Worm (Caenorhabditis elegans) whole organism, L1 larva: Measurements from ENCODE around the gene tric-1B.2.

Experiments
- C16A3.4 ChIP-seq: fragments of 150-350 bp; optimal IDR thresholded peaks from 2 replicates; lab custom pipeline; 2014; ENCODE audit warnings: missing biosample characterization, missing genetic modification characterization
- F16B12.6 ChIP-seq: fragments of 150-350 bp; optimal IDR thresholded peaks from 2 replicates; lab custom pipeline; 2014; ENCODE audit warnings: missing biosample characterization, missing genetic modification characterization
- aha-1 ChIP-seq: fragments of 150-350 bp; optimal IDR thresholded peaks from 2 replicates; lab custom pipeline; 2014; ENCODE audit warnings: missing biosample characterization, missing genetic modification characterization
- alr-1 ChIP-seq: fragments of 200-800 bp; sonication (Bioruptor generic); optimal IDR thresholded peaks from 2 replicates; lab custom pipeline; 2018; ENCODE audit warnings: borderline replicate concordance, mild to moderate bottlenecking, missing genetic modification characterization, missing compliant biosample characterization
- blmp-1 ChIP-seq: fragments of 150-350 bp; optimal IDR thresholded peaks from 2 replicates; lab custom pipeline; 2014; ENCODE audit warnings: missing biosample characterization, missing genetic modification characterization
- ceh-63 ChIP-seq: fragments of 200-800 bp; sonication (Bioruptor generic); optimal IDR thresholded peaks from 2 replicates; lab custom pipeline; 2018; ENCODE audit warnings: mild to moderate bottlenecking, missing genetic modification characterization, missing compliant biosample characterization
- ceh-8 ChIP-seq: fragments of 200-800 bp; sonication (Bioruptor generic); optimal IDR thresholded peaks from 2 replicates; lab custom pipeline; 2018; ENCODE audit warnings: mild to moderate bottlenecking, missing genetic modification characterization, moderate library complexity, missing compliant biosample characterization
- ceh-82 ChIP-seq, 3 experiments: fragments of 150-350 bp in 1 of 3; sonication (generic microtip) in 2 of 3; optimal IDR thresholded peaks; 2 replicates each; lab custom pipeline; 2014 to 2017; ENCODE audit warnings: missing biosample characterization in 3 of 3, missing genetic modification characterization in 3 of 3
- ceh-88 ChIP-seq: fragments of 200-800 bp; sonication (Bioruptor generic); IDR thresholded peaks from 2 replicates; pipeline ENCODE4 v1.3.6; 2022; ENCODE audit warnings: missing genetic modification characterization, missing compliant biosample characterization
- dpl-1 ChIP-seq, 3 experiments: fragments of 150-350 bp in 2 of 3; sonication (generic microtip) in 1 of 3; optimal IDR thresholded peaks; 2 replicates each; lab custom pipeline; 2014 to 2017; ENCODE audit warnings: missing biosample characterization in 3 of 3, missing genetic modification characterization in 3 of 3, missing genetic modification reagents in 3 of 3
- efl-1 ChIP-seq, 4 experiments: fragments of 150-350 bp; optimal IDR thresholded peaks in 3 of 4; peaks in 1 of 4; 1 replicate in 1 of 4; 2 replicates in 3 of 4; lab custom pipeline; 2014; ENCODE audit warnings: missing biosample characterization in 2 of 4, missing genetic modification characterization in 2 of 4, missing genetic modification reagents in 2 of 4
- efl-3 ChIP-seq: fragments of 200-800 bp; sonication (Bioruptor generic); optimal IDR thresholded peaks from 2 replicates; lab custom pipeline; 2018; ENCODE audit warnings: mild to moderate bottlenecking, missing genetic modification characterization, missing compliant biosample characterization
- elt-2 ChIP-seq: sonication (generic microtip); optimal IDR thresholded peaks from 2 replicates; lab custom pipeline; 2016; ENCODE audit warnings: missing genetic modification characterization, mild to moderate bottlenecking, inconsistent platforms, missing compliant biosample characterization, missing genetic modification reagents
- elt-3 ChIP-seq, 6 experiments: fragments of 150-350 bp in 1 of 6; sonication (generic microtip); optimal IDR thresholded peaks; 2 replicates each; lab custom pipeline; 2017 to 2018; ENCODE audit warnings: missing biosample characterization in 6 of 6, missing genetic modification characterization in 6 of 6, inconsistent platforms in 1 of 6
- fkh-10 ChIP-seq: sonication (generic microtip); optimal IDR thresholded peaks from 2 replicates; lab custom pipeline; 2017; ENCODE audit warnings: missing biosample characterization, missing genetic modification reagents, missing genetic modification characterization
- fkh-4 ChIP-seq: sonication (generic microtip); optimal IDR thresholded peaks from 2 replicates; lab custom pipeline; 2016; ENCODE audit warnings: missing compliant biosample characterization, missing genetic modification characterization, borderline replicate concordance
- grh-1 ChIP-seq: fragments of 200-800 bp; sonication (Bioruptor generic); IDR thresholded peaks from 2 replicates; pipeline ENCODE4 v1.3.6; 2022; ENCODE audit warnings: missing genetic modification reagents, missing genetic modification characterization, missing compliant biosample characterization
- hlh-17 ChIP-seq: fragments of 200-800 bp; sonication (Bioruptor generic); optimal IDR thresholded peaks from 2 replicates; lab custom pipeline; 2018; ENCODE audit warnings: missing genetic modification characterization, mild to moderate bottlenecking, missing compliant biosample characterization, moderate library complexity, borderline replicate concordance
- hpl-2 ChIP-seq: fragments of 150-350 bp; optimal IDR thresholded peaks from 2 replicates; lab custom pipeline; 2014; ENCODE audit warnings: missing biosample characterization, missing genetic modification reagents, missing genetic modification characterization
- irx-1 ChIP-seq: sonication (generic microtip); optimal IDR thresholded peaks from 2 replicates; lab custom pipeline; 2016; ENCODE audit warnings: missing genetic modification characterization, missing compliant biosample characterization
- lin-15B ChIP-seq: fragments of 150-350 bp; sonication (generic microtip); optimal IDR thresholded peaks from 3 replicates; lab custom pipeline; 2014; ENCODE audit warnings: missing biosample characterization, missing genetic modification characterization
- lin-35 ChIP-seq, 2 experiments: fragments of 150-350 bp; optimal IDR thresholded peaks; 2 replicates each; lab custom pipeline; 2014; ENCODE audit warnings: missing biosample characterization in 2 of 2, missing genetic modification characterization in 2 of 2, missing genetic modification reagents in 2 of 2
- lsy-2 ChIP-seq, 2 experiments: fragments of 150-350 bp; optimal IDR thresholded peaks; 2 replicates each; lab custom pipeline; 2014; ENCODE audit warnings: missing biosample characterization in 2 of 2, missing genetic modification characterization in 2 of 2
- mdl-1 ChIP-seq, 2 experiments: fragments of 150-350 bp; optimal IDR thresholded peaks; 2 replicates each; lab custom pipeline; 2014 to 2017; ENCODE audit warnings: missing biosample characterization in 2 of 2, missing genetic modification characterization in 2 of 2, inconsistent platforms in 1 of 2
- mef-2 ChIP-seq: fragments of 150-350 bp; optimal IDR thresholded peaks from 2 replicates; lab custom pipeline; 2014; ENCODE audit warnings: missing biosample characterization, missing genetic modification characterization
- mep-1 ChIP-seq: fragments of 150-350 bp; optimal IDR thresholded peaks from 2 replicates; lab custom pipeline; 2014; ENCODE audit warnings: missing biosample characterization, missing genetic modification characterization
- nhr-20 ChIP-seq: sonication (generic microtip); optimal IDR thresholded peaks from 2 replicates; lab custom pipeline; 2016; ENCODE audit warnings: mild to moderate bottlenecking, missing genetic modification characterization, missing compliant biosample characterization
- nhr-237 ChIP-seq: fragments of 150-350 bp; optimal IDR thresholded peaks from 2 replicates; lab custom pipeline; 2014; ENCODE audit warnings: missing biosample characterization, missing genetic modification characterization
- nhr-28 ChIP-seq: fragments of 150-350 bp; optimal IDR thresholded peaks from 2 replicates; lab custom pipeline; 2014; ENCODE audit warnings: missing biosample characterization, missing genetic modification characterization
- nhr-71 ChIP-seq: sonication (generic microtip); optimal IDR thresholded peaks from 2 replicates; lab custom pipeline; 2016; ENCODE audit warnings: mild to moderate bottlenecking, missing genetic modification characterization, moderate library complexity, missing compliant biosample characterization
- nhr-76 ChIP-seq: sonication (generic microtip); optimal IDR thresholded peaks from 2 replicates; lab custom pipeline; 2017; ENCODE audit warnings: missing biosample characterization, missing genetic modification characterization
- nhr-84 ChIP-seq: sonication (generic microtip); optimal IDR thresholded peaks from 2 replicates; lab custom pipeline; 2017; ENCODE audit warnings: missing biosample characterization, missing genetic modification characterization
- nhr-85 ChIP-seq: sonication (generic microtip); peaks from one replicate; lab custom pipeline; 2016; ENCODE audit warnings: missing genetic modification characterization, inconsistent platforms, missing compliant biosample characterization
- nhr-90 ChIP-seq: sonication (generic microtip); optimal IDR thresholded peaks from 2 replicates; lab custom pipeline; 2016; ENCODE audit warnings: mild to moderate bottlenecking, missing genetic modification characterization, missing compliant biosample characterization; ENCODE audit not compliant: poor library complexity
- pax-3 ChIP-seq: fragments of 200-800 bp; sonication (Bioruptor generic); optimal IDR thresholded peaks from 2 replicates; lab custom pipeline; 2018; ENCODE audit warnings: mild to moderate bottlenecking, missing genetic modification characterization, moderate library complexity, missing compliant biosample characterization
- skn-1 ChIP-seq: fragments of 150-350 bp; optimal IDR thresholded peaks from 2 replicates; lab custom pipeline; 2014; ENCODE audit warnings: missing biosample characterization, missing genetic modification characterization
- snpc-4 ChIP-seq: fragments of 150-350 bp; optimal IDR thresholded peaks from 2 replicates; lab custom pipeline; 2014; ENCODE audit warnings: missing biosample characterization, missing genetic modification characterization
- snu-23 ChIP-seq: sonication (generic microtip); optimal IDR thresholded peaks from 2 replicates; lab custom pipeline; 2016; ENCODE audit warnings: missing genetic modification characterization, missing compliant biosample characterization
- tbx-2 ChIP-seq: sonication (generic microtip); optimal IDR thresholded peaks from 2 replicates; lab custom pipeline; 2016; ENCODE audit warnings: missing genetic modification characterization, missing compliant biosample characterization
- unc-130 ChIP-seq: fragments of 150-350 bp; optimal IDR thresholded peaks from 2 replicates; lab custom pipeline; 2017; ENCODE audit warnings: missing biosample characterization, missing genetic modification characterization, inconsistent platforms
- unc-30 ChIP-seq: sonication (generic microtip); optimal IDR thresholded peaks from 2 replicates; lab custom pipeline; 2017; ENCODE audit warnings: missing biosample characterization, missing genetic modification characterization
- unc-86 ChIP-seq: sonication (generic microtip); optimal IDR thresholded peaks from 2 replicates; lab custom pipeline; 2016; ENCODE audit warnings: missing genetic modification characterization, missing compliant biosample characterization
- vab-15 ChIP-seq: sonication (generic microtip); optimal IDR thresholded peaks from 2 replicates; lab custom pipeline; 2017; ENCODE audit warnings: missing genotype, mild to moderate bottlenecking, missing genetic modification characterization, missing compliant biosample characterization
- xbp-1 ChIP-seq: sonication (generic microtip); optimal IDR thresholded peaks from 2 replicates; lab custom pipeline; 2016; ENCODE audit warnings: missing genetic modification characterization, missing compliant biosample characterization
- zag-1 ChIP-seq: fragments of 150-350 bp; optimal IDR thresholded peaks from 2 replicates; lab custom pipeline; 2014; ENCODE audit warnings: missing biosample characterization, missing genetic modification characterization
- ztf-4 ChIP-seq: fragments of 150-350 bp; optimal IDR thresholded peaks from 2 replicates; lab custom pipeline; 2014; ENCODE audit warnings: missing biosample characterization, missing genetic modification characterization

Gene tric-1B.2

DNA sequence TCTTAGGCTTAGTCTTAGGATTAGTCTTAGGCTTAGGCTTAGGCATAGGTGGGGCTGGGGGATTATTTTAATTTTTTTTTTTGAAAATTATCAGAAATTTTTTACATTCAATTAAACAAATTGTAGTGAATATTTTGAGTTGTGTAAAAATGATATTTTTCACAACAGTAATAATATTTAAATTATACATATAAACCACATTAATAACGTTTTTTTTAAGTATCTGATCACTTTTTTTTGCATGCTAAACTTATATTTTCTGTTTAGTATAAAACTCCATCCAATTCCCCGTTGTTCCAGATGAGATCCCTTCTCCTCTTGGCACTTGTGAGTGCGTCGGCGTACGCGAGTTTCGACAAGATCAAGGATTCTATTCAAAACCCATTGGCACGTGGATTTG, 39.1 kb downstream of the tric-1B.2 start, which contains the start of gene txdc-12.1:
Gene txdc-12.1, plus strand, starts transcription at position 301 of the 400 bp plus-strand sequence.
- TF ChIP-seq elt-2 (tag; lab: Kevin White, UChicago), result no peak
- TF ChIP-seq nhr-90 (tag; lab: Kevin White, UChicago), result no peak
- TF ChIP-seq C16A3.4, result no peak
- TF ChIP-seq mdl-1 (tag; optimal IDR thresholded peaks at IDR 0.05; lab: Kevin White, UChicago), result no peak
- TF ChIP-seq lin-15B, result no peak
- TF ChIP-seq unc-30 (tag; lab: Kevin White, UChicago), result no peak
- no peak for TF ChIP-seq nhr-237 (tag; lab: Kevin White, UChicago)

DNA sequence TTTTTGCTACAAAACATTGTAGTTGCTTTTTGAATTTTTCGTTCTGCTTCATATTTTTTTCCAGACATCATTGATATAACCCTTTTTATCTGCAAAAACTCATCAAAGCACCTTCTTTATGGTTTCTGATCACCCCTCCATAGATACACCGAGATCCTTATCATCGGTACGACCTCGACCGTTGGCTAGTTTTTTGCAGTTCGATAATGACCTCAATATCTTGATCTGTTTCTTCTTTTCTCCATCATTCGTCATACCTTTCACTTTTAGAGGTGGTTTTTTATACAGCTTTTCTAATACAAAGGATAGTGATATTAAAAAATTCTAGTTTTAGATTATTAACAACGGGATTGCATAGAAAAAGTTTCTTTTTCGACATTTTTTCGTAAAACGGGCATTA, 39.7 kb downstream of the tric-1B.2 start:
- no peak for TF ChIP-seq nhr-28 (tag; lab: Kevin White, UChicago)
- TF ChIP-seq fkh-10, result no peak
- TF ChIP-seq zag-1 (tag; lab: Kevin White, UChicago), result no peak
- no peak for TF ChIP-seq fkh-4 (tag; lab: Kevin White, UChicago)
- no peak for TF ChIP-seq efl-3
- TF ChIP-seq efl-1 (optimal IDR thresholded peaks at IDR 0.05; lab: Kevin White, UChicago), result no peak
- TF ChIP-seq efl-1 (GFP tag; optimal IDR thresholded peaks at IDR 0.05 in 1 of 2; lab: Kevin White, UChicago), result no peak
- no peak for TF ChIP-seq vab-15 (tag; lab: Kevin White, UChicago)
- TF ChIP-seq grh-1, result peak; percentile 29; the same call in 1 of the 2 replicates
- TF ChIP-seq hlh-17 (GFP tag; lab: Kevin White, UChicago), result no peak
- peak; percentile 14 for TF ChIP-seq nhr-20 (tag; lab: Kevin White, UChicago)
- no peak for TF ChIP-seq hpl-2 (GFP tag; lab: Kevin White, UChicago)
- TF ChIP-seq ceh-88 (GFP tag; lab: Robert Waterston, UW), result no peak
- no peak for TF ChIP-seq pax-3 (tag; lab: Kevin White, UChicago)
- peak; percentile 18 for TF ChIP-seq snu-23 (GFP tag; lab: Kevin White, UChicago)
- TF ChIP-seq elt-2 (tag; lab: Kevin White, UChicago), result no peak
- TF ChIP-seq skn-1 (tag; lab: Kevin White, UChicago), result no peak
- TF ChIP-seq blmp-1 (tag; lab: Kevin White, UChicago), result peak; percentile 96
- peak in 4 of 6 experiments; percentile 43 to 56 (median 54) for TF ChIP-seq elt-3 (tag; optimal IDR thresholded peaks at IDR 0.05; lab: Kevin White, UChicago)
- no peak for TF ChIP-seq F16B12.6 (tag; lab: Kevin White, UChicago)
- TF ChIP-seq aha-1, result no peak
- TF ChIP-seq ceh-63 (GFP tag; lab: Kevin White, UChicago), result no peak
- no peak for TF ChIP-seq alr-1
- TF ChIP-seq nhr-71 (tag; lab: Kevin White, UChicago), result peak; percentile 33
- no peak for TF ChIP-seq tbx-2
- TF ChIP-seq nhr-85, result peak; percentile 87
- TF ChIP-seq irx-1 (tag; lab: Kevin White, UChicago), result no peak
- peak; percentile 41 for TF ChIP-seq nhr-84 (tag; lab: Kevin White, UChicago)
- TF ChIP-seq ceh-82 (tag; optimal IDR thresholded peaks at IDR 0.05; lab: Kevin White, UChicago), result no peak
- no peak for TF ChIP-seq unc-130
- TF ChIP-seq snpc-4, result no peak
- TF ChIP-seq lin-15B, result no peak
- TF ChIP-seq, all 84 proteins: peak for 8

DNA sequence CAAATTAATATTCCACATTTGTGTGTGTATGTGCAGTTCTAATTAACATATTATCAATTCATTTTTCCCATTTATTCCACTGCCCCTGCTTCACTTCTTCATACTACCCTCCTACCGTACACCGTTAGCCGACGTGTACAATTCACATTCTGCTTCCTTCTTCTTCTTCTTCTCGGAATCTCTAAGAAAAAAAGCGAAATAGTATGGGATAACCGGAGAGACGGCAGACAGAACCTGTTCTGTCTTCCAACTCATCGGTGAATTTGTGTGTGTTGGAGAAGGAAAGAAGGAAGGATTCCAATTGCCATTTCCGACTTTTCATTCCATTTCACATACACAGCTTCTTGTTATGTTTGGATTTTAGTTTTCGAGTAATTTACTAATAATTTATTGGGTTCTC, 41.6 kb downstream of the tric-1B.2 start:
- TF ChIP-seq nhr-85, result peak; percentile 40
- no peak for TF ChIP-seq mef-2
- peak in 1 of 2 experiments; percentile 54 for TF ChIP-seq lsy-2 (tag; optimal IDR thresholded peaks at IDR 0.05; lab: Kevin White, UChicago)
- peak; percentile 86 for TF ChIP-seq blmp-1 (tag; lab: Kevin White, UChicago)
- no peak for TF ChIP-seq snpc-4
- peak; percentile 5 for TF ChIP-seq ztf-4 (tag; lab: Kevin White, UChicago)
- TF ChIP-seq efl-1 (optimal IDR thresholded peaks at IDR 0.05; lab: Kevin White, UChicago), result no peak
- peak in 1 of 2 experiments; percentile 91 for TF ChIP-seq efl-1 (GFP tag; optimal IDR thresholded peaks at IDR 0.05 in 1 of 2; lab: Kevin White, UChicago)
- TF ChIP-seq snu-23 (GFP tag; lab: Kevin White, UChicago), result peak; percentile 28
- TF ChIP-seq ceh-8 (GFP tag; lab: Kevin White, UChicago), result no peak
- no peak for TF ChIP-seq efl-3
- TF ChIP-seq elt-3 (tag; optimal IDR thresholded peaks at IDR 0.05; lab: Kevin White, UChicago), result peak in 3 of 6 experiments; percentile 16 to 75 (median 45)
- TF ChIP-seq mep-1, result peak; percentile 14
- TF ChIP-seq lin-35 (GFP tag; optimal IDR thresholded peaks at IDR 0.05; lab: Kevin White, UChicago), result no peak
- TF ChIP-seq dpl-1 (GFP tag; optimal IDR thresholded peaks at IDR 0.05; lab: Kevin White, UChicago), result no peak
- peak; percentile 2 for TF ChIP-seq nhr-90 (tag; lab: Kevin White, UChicago)
- peak; percentile 83 for TF ChIP-seq grh-1
- no peak for TF ChIP-seq unc-86 (tag; lab: Kevin White, UChicago)
- TF ChIP-seq aha-1, result no peak
- peak; percentile 94 for TF ChIP-seq xbp-1 (tag; lab: Kevin White, UChicago)
- no peak for TF ChIP-seq nhr-76
